Fruit fly (Drosophila melanogaster): ENCODE measurements around the gene CG43120.

CG43120 gene

DNA sequence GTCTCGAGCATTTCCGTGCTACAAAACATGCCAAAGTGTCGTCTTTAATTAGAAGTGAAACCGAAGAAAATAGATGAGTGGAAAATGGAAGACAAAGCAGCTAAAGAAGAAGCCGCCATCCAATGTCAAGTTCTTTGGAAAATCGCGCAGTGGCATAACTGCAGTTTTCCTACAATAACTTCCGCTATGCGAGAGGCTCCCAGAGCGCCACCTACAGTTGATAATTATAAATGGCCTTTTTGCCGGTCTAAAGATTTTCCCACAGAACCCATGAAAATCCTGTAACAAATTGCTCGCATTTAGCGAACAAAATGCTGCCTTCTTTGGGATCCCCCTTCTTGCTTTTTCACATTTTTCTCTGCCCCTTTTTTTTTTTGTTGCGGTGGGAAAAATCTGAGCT, 38.3 kb downstream of the CG43120 start:
- TF ChIP-seq ey (GFP tag; optimal IDR thresholded peaks at IDR 0.05) (no peak), CrebA (GFP tag; optimal IDR thresholded peaks at IDR 0.05; ENCODE audit: borderline replicate concordance) (no peak), rgr (GFP tag; optimal IDR thresholded peaks at IDR 0.05) (no peak), Vsx2 (GFP tag; optimal IDR thresholded peaks at IDR 0.05; ENCODE audit: partially characterized antibody) (no peak), woc (GFP tag; optimal IDR thresholded peaks at IDR 0.05) (no peak), fru (GFP tag; optimal IDR thresholded peaks at IDR 0.05) (no peak), psq (GFP tag; optimal IDR thresholded peaks at IDR 0.05) (no peak)

DNA sequence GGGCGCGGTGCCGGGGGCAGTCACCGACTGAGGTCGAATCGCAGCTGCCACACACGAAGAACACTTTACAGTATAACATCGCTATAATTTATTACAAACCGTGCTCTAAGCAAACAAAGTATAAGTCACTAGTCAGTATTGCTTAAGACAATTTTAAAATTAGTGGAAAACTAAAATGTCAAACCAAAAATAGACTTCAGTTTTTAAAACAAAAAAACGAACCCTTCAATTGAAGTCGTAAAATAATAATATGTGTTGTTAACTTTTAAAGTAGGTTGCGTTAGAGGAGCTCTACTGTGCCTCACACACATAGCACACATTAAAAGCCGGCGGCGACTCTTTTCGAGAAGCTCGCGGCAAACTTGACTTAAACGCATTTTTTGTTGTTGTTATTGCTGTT, 40.4 kb downstream of the CG43120 start:
- peak; percentile 35 for TF ChIP-seq woc (GFP tag; optimal IDR thresholded peaks at IDR 0.05)
- TF ChIP-seq jim (GFP tag; optimal IDR thresholded peaks at IDR 0.05) = no peak
- TF ChIP-seq HLH106 (tag; optimal IDR thresholded peaks at IDR 0.05) = peak; percentile 5
- TF ChIP-seq CG9705 (GFP tag; optimal IDR thresholded peaks at IDR 0.05) = no peak
- no peak for TF ChIP-seq Sp1 (GFP tag; optimal IDR thresholded peaks at IDR 0.05)
- peak; percentile 31 for TF ChIP-seq h (GFP tag; optimal IDR thresholded peaks at IDR 0.05)
- no peak for TF ChIP-seq Vsx2 (GFP tag; optimal IDR thresholded peaks at IDR 0.05; ENCODE audit: partially characterized antibody)
- TF ChIP-seq CrebA (GFP tag; optimal IDR thresholded peaks at IDR 0.05; ENCODE audit: borderline replicate concordance) = no peak
- peak; percentile 9 for TF ChIP-seq fru (GFP tag; optimal IDR thresholded peaks at IDR 0.05)
- TF ChIP-seq usp (GFP tag; optimal IDR thresholded peaks at IDR 0.05) = no peak
- no peak for TF ChIP-seq dmrt93B (GFP tag; optimal IDR thresholded peaks at IDR 0.05)

DNA sequence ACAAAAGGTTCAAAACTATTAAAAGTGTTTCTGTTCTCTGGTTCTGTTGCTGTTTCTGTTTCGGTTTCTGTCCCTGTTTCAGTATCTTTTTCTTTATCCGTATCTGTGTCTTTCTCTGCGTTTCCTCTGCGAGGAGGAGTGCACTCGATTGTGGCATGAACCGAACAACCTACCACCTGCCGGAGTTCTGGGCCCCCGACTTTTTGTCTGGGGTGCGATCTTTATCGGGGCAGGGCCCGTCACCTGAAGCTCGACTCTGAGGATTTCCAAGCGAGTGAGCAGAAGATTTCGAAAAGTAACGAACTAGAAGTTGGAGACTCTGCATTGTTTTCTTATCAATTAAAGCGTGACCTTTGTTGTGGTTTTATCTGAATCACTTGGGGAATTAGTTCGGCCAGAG, 41.9 kb downstream of the CG43120 start:
- no peak for TF ChIP-seq tai (GFP tag; optimal IDR thresholded peaks at IDR 0.05)
- TF ChIP-seq CG9705 (GFP tag; optimal IDR thresholded peaks at IDR 0.05) = no peak
- peak; percentile 73 for TF ChIP-seq psq (GFP tag; optimal IDR thresholded peaks at IDR 0.05)
- no peak for TF ChIP-seq Jra (GFP tag; optimal IDR thresholded peaks at IDR 0.05)
- no peak for TF ChIP-seq GATAd (GFP tag; optimal IDR thresholded peaks at IDR 0.05)

DNA sequence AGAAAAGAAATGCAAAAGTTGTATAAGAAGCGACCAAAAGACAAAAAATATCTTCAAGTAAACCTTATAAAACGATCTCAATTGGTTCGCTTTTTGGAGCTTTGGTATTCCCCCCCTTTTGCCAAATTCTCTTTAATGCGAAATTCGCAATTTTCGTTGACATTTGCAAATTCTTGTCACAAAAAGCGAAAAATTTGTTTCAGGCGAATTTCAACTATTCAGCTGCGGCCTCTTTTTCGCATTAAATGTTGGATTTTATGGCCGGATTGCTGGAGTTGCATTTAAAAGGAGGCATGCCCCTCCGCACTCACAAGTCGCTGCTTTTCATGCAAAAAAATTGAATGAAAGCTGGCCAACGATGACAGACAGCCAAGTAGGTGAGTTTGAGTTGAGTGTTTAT, 43.4 kb downstream of the CG43120 start:
- TF ChIP-seq dmrt93B (GFP tag; optimal IDR thresholded peaks at IDR 0.05) = no peak
- no peak for TF ChIP-seq h (GFP tag; optimal IDR thresholded peaks at IDR 0.05)
- no peak for TF ChIP-seq usp (GFP tag; optimal IDR thresholded peaks at IDR 0.05)
- no peak for TF ChIP-seq tai (GFP tag; optimal IDR thresholded peaks at IDR 0.05)
- no peak for TF ChIP-seq Rel (GFP tag; optimal IDR thresholded peaks at IDR 0.05)
- TF ChIP-seq Rel (tag; optimal IDR thresholded peaks at IDR 0.05) = peak; percentile 23
- TF ChIP-seq brk (GFP tag; optimal IDR thresholded peaks at IDR 0.05) = no peak
- TF ChIP-seq pan (optimal IDR thresholded peaks at IDR 0.05) = no peak
- TF ChIP-seq dsf (GFP tag; optimal IDR thresholded peaks at IDR 0.05; ENCODE audit: borderline replicate concordance) = no peak
- no peak for TF ChIP-seq HLH106 (tag; optimal IDR thresholded peaks at IDR 0.05)

DNA sequence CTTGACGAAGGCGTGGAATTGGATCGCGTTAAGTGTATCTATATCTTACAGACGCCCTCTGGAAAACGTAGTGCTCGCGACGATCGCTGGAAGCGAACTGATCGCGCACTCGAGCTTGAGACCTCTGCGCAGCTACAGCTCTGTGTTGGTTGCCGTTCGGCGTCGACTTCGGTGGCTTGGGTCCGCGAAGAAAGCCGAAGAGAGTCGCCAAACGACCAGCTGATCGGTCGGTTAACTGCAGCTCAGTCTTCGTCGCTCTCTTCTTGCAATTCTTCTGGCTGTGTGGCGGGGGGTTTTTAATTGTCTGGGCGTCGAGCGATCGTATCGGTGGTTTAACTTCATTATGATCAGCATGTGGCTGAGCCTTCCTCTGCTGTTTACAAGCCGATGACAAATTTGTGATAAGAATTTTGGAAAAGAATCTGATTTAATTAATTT, 45.6 kb downstream of the CG43120 start:
- TF ChIP-seq Rel (GFP tag; optimal IDR thresholded peaks at IDR 0.05) (no peak), Rel (tag; optimal IDR thresholded peaks at IDR 0.05) (peak; percentile 93), sage (GFP tag; optimal IDR thresholded peaks at IDR 0.05) (no peak), Hnf4 (GFP tag; optimal IDR thresholded peaks at IDR 0.05) (peak; percentile 42), HLH106 (tag; optimal IDR thresholded peaks at IDR 0.05) (peak; percentile 29), br (GFP tag; optimal IDR thresholded peaks at IDR 0.05) (peak; percentile 74), pan (optimal IDR thresholded peaks at IDR 0.05) (no peak), Vsx2 (GFP tag; optimal IDR thresholded peaks at IDR 0.05; ENCODE audit: partially characterized antibody) (peak; percentile 42), Hr83 (GFP tag; optimal IDR thresholded peaks at IDR 0.05; ENCODE audit: poor library complexity, severe bottlenecking) (peak; percentile 69), h (GFP tag; optimal IDR thresholded peaks at IDR 0.05) (peak; percentile 73), psq (GFP tag; optimal IDR thresholded peaks at IDR 0.05) (peak; percentile 30), foxo (GFP tag; optimal IDR thresholded peaks at IDR 0.05) (peak in 1 of 2 experiments; percentile 18), rgr (GFP tag; optimal IDR thresholded peaks at IDR 0.05) (peak; percentile 58), CrebA (GFP tag; optimal IDR thresholded peaks at IDR 0.05; ENCODE audit: borderline replicate concordance) (peak; percentile 52), Dif (GFP tag; optimal IDR thresholded peaks at IDR 0.05; ENCODE audit: partially characterized antibody) (peak; percentile 78), lola (GFP tag; optimal IDR thresholded peaks at IDR 0.05) (no peak), Sp1 (GFP tag; optimal IDR thresholded peaks at IDR 0.05) (peak; percentile 72), jim (GFP tag; optimal IDR thresholded peaks at IDR 0.05) (no peak), sv (GFP tag; optimal IDR thresholded peaks at IDR 0.05) (no peak), brk (GFP tag; optimal IDR thresholded peaks at IDR 0.05) (no peak), Myc (optimal IDR thresholded peaks at IDR 0.05) (no peak), fru (GFP tag; optimal IDR thresholded peaks at IDR 0.05) (peak; percentile 74), tai (GFP tag; optimal IDR thresholded peaks at IDR 0.05) (no peak), dsf (GFP tag; optimal IDR thresholded peaks at IDR 0.05; ENCODE audit: borderline replicate concordance) (no peak), dl (GFP tag; optimal IDR thresholded peaks at IDR 0.05; ENCODE audit: insufficient read depth in 1 of 2, partially characterized antibody in 2 of 2) (peak in 1 of 2 experiments; percentile 44)
